Worm (Caenorhabditis elegans): ENCODE data around the gene cmd-1.
A peak's percentile ranks its signal among the peaks of the same experiment; 100 is the strongest.

The cmd-1 gene

DNA sequence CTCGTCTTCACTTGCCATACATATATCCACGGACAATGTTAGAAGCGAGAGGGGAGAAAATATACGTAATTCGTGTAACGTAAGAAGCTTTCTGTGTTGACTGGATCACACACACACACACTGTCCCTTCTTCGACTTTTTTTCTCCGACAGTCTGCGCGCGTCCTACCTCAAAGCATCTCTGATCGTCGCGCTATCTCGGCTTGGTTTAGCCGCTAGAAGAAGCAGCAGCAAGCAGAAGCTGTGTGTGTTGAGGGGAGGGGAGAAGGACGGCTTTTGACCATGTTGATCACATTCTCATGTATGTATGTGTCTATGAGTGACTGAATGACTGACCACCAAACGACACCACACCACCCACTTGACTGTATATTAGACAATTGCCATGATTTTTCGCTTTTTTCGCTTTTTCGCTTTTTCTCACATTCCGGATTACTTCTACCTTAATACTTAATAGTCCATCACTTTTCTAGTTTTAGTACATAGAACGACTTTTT, 8.2 kb downstream of the cmd-1 start, which contains the start of gene T21H3.5:
Gene T21H3.5 (minus strand): TSS at position 98 of the 496 bp plus-strand sequence.
- no peak for TF ChIP-seq nhr-90 (tag; optimal IDR thresholded peaks at IDR 0.05)
- TF ChIP-seq zfh-2 (GFP tag; conservative IDR thresholded peaks at IDR 0.05), result 0 out of 2 replicates have a peak, but pooled peaks have one; percentile 22

DNA sequence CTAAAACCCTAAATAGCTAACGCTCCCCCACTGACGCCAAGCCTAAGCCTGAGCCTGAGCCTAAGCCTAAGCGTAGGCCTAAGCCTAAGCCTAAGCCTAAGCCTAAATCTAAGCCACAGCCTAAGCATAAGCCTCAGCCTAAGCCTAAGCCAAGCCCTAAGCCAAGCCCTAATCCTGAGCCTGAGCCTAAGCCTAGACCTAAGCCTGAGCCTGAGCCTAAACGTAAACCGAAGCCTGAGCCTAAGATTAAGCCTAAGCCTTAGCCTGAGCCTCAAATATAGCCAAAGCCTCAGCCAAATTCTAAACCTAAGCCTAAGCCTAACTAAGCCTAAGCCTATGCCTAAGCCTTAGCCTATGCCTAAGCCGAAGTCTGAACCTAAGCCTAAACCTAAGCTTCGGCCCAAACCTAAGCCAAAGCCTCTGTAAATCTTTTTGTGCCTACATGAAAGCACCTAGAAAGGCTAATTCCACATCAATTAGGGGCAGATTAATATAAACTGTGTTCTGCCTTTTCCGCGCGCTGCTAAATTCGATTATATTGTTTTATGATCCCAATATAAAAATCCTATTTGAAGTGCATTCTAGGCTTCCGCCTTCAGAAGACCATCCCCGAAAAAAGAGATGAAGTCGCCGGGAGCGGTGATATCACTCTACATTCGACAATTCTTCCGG, 9.2 kb downstream of the cmd-1 start, which contains the start of gene ptr-16:
Gene ptr-16 (plus strand): TSS at position 622 of the 672 bp plus-strand sequence.
- TF ChIP-seq tbp1 (GFP tag; optimal IDR thresholded peaks at IDR 0.05), result no peak
- TF ChIP-seq nfya-2 (GFP tag; IDR thresholded peaks at IDR 0.05), result no peak
- no peak for TF ChIP-seq attf-6 (GFP tag; IDR thresholded peaks at IDR 0.05)
- no peak for TF ChIP-seq ZK185.1 (tag; optimal IDR thresholded peaks at IDR 0.05; ENCODE audit: poor library complexity, severe bottlenecking)
- TF ChIP-seq efl-1 (GFP tag; optimal IDR thresholded peaks at IDR 0.05), result no peak
- no peak for TF ChIP-seq lag-1 (GFP tag; IDR thresholded peaks at IDR 0.05)
- TF ChIP-seq nhr-179 (tag; optimal IDR thresholded peaks at IDR 0.05), result no peak
- no peak for TF ChIP-seq sdz-38 (tag; optimal IDR thresholded peaks at IDR 0.05)
- TF ChIP-seq ceh-58 (GFP tag; IDR thresholded peaks at IDR 0.05), result no peak
- no peak for TF ChIP-seq attf-5 (GFP tag; optimal IDR thresholded peaks at IDR 0.05)
- no peak for TF ChIP-seq madf-8 (GFP tag; conservative IDR thresholded peaks at IDR 0.05)
- TF ChIP-seq cebp-2 (GFP tag; IDR thresholded peaks at IDR 0.05), result no peak
- no peak for TF ChIP-seq ztf-28 (GFP tag; IDR thresholded peaks at IDR 0.05)
- no peak for TF ChIP-seq nfya-1 (tag; optimal IDR thresholded peaks at IDR 0.05; ENCODE audit: borderline replicate concordance, insufficient read depth)
- TF ChIP-seq zim-3 (tag; optimal IDR thresholded peaks at IDR 0.05), result no peak
- no peak for TF ChIP-seq ztf-18 (tag; optimal IDR thresholded peaks at IDR 0.05)

DNA sequence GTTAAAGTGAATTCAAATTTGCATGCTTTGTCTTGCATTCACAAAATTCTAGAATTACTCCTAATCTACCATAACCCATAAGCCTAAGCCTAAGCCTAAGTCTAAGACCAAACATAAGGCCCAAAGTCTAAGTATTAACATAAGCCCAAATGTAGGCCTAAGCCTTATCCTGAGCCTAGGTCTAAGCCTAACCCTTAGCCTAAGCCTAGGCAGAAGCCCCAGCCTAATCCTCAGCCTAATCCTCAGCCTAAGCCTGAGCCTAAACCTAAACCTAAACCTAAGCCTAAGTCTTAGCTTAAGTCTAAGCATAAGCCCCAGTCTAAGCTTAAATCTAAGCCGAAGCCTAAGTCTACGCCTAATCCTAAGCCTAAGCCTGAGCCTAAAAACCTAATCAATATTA, 14.5 kb downstream of the cmd-1 start:
- TF ChIP-seq C17E4.6 (GFP tag; IDR thresholded peaks at IDR 0.05) (no peak), madf-3 (GFP tag; IDR thresholded peaks at IDR 0.05) (0 out of 2 replicates have a peak, but pooled peaks have one; percentile 52)

DNA sequence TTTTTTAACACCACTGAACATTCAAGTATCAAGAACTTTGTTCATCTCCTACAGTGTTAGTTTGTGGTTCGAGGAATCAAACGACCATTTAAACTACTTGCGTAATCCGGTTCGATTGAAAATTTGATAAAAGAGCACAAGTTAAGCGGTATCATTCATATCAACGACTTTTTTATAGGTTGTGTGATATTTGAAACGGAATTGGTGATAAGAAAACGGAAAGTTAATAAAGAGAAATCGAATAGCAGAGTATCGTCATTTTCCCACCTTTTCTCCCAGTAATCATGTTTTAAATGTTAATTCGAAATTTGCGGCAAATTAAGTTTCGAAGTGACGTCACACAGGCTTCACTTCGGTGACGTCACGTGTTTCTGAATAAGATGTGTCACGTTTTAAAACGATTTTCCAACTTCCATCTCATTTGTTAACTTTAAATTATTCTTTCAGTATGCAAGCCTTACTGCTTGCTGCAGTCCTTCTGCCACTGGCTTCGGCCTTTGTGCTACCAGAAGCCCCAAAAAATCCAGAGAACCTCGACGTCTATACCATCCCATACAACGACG, 20.3 kb downstream of the cmd-1 start, which contains the start of gene T21H3.1:
Gene T21H3.1 (plus strand): TSS at position 448 of the 563 bp plus-strand sequence.
- TF ChIP-seq atf-7 (tag; optimal IDR thresholded peaks at IDR 0.05) (peak; percentile 89), ets-4 (GFP tag; optimal IDR thresholded peaks at IDR 0.05) (peak; percentile 56), nhr-80 (tag; optimal IDR thresholded peaks at IDR 0.05) (peak; percentile 75), F22D6.2 (tag; optimal IDR thresholded peaks at IDR 0.05) (no peak), ztf-25 (GFP tag; IDR thresholded peaks at IDR 0.05) (0 out of 2 replicates have a peak, but pooled peaks have one; percentile 5), T07F8.4 (tag; optimal IDR thresholded peaks at IDR 0.05) (no peak), ztf-6 (GFP tag; IDR thresholded peaks at IDR 0.05) (no peak)

DNA sequence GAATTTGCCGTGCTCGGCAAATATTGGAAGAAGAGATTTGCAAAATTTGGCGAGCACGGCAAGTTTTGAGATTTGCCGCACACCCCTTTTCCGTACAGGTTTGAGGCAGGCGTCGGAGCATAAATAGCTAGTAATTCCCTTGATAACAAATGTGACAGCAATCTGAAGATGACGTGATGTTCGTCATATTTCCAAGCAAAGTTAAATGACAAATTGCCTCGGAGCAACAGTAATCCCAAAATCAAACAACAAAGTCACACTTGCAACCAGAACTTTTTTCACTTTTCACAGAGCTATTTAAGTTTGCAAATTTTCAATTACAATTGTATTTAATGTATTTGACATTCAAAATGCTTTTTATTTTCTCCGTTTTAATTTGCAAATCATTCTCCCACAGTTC, 23.2 kb downstream of the cmd-1 start, which contains the start of gene F25A2.1:
Gene F25A2.1 (plus strand): TSS at position 301 of the 400 bp plus-strand sequence.
- peak; percentile 14 for TF ChIP-seq nhr-80 (tag; optimal IDR thresholded peaks at IDR 0.05)
- no peak for TF ChIP-seq ztf-25 (GFP tag; IDR thresholded peaks at IDR 0.05)
- TF ChIP-seq F57A8.1 (GFP tag; optimal IDR thresholded peaks at IDR 0.05), result no peak
- TF ChIP-seq ets-4 (GFP tag; optimal IDR thresholded peaks at IDR 0.05), result peak; percentile 28
- 0 out of 2 replicates have a peak, but pooled peaks have one; percentile 32 for TF ChIP-seq Y53G8AR.9 (GFP tag; conservative IDR thresholded peaks at IDR 0.05)

All from whole organism, young adult.